Worm (Caenorhabditis elegans) whole organism, L3 larva: ENCODE data around the gene Y39B6A.41.

Experiments used
- ZK546.5 ChIP-seq: sonication (generic microtip); optimal IDR thresholded peaks from 2 replicates; lab custom pipeline; 2017; ENCODE audit warnings: missing biosample characterization, missing genetic modification characterization
- aly-2 ChIP-seq: fragments of 150-350 bp; optimal IDR thresholded peaks from 2 replicates; lab custom pipeline; 2014; ENCODE audit warnings: missing biosample characterization, missing genetic modification characterization
- ceh-16 ChIP-seq: sonication (generic microtip); optimal IDR thresholded peaks from 2 replicates; lab custom pipeline; 2017; ENCODE audit warnings: missing biosample characterization, missing genetic modification characterization
- ceh-28 ChIP-seq: fragments of 150-350 bp; optimal IDR thresholded peaks from 2 replicates; lab custom pipeline; 2014; ENCODE audit warnings: missing biosample characterization, missing genetic modification reagents, missing genetic modification characterization
- ceh-9 ChIP-seq: sonication (generic microtip); optimal IDR thresholded peaks from 2 replicates; lab custom pipeline; 2018; ENCODE audit warnings: missing biosample characterization, missing genetic modification characterization
- daf-12 ChIP-seq: fragments of 150-350 bp; optimal IDR thresholded peaks from 2 replicates; lab custom pipeline; 2014; ENCODE audit warnings: missing biosample characterization, missing genetic modification reagents, missing genetic modification characterization
- egl-27 ChIP-seq: sonication (generic microtip); optimal IDR thresholded peaks from 4 replicates; lab custom pipeline; 2017; ENCODE audit warnings: missing biosample characterization, missing genetic modification reagents, missing genetic modification characterization
- egl-5 ChIP-seq: fragments of 150-350 bp; optimal IDR thresholded peaks from 2 replicates; lab custom pipeline; 2017; ENCODE audit warnings: missing biosample characterization, missing genetic modification reagents, missing genetic modification characterization, inconsistent platforms
- eor-1 ChIP-seq, 2 experiments: fragments of 150-350 bp; optimal IDR thresholded peaks; 2 replicates each; lab custom pipeline; 2014 to 2018; ENCODE audit warnings: missing biosample characterization in 2 of 2, missing genetic modification characterization in 2 of 2
- fkh-10 ChIP-seq: sonication (generic microtip); optimal IDR thresholded peaks from 2 replicates; lab custom pipeline; 2017; ENCODE audit warnings: missing biosample characterization, missing genetic modification reagents, missing genetic modification characterization
- fkh-2 ChIP-seq: fragments of 150-350 bp; optimal IDR thresholded peaks from 2 replicates; lab custom pipeline; 2014; ENCODE audit warnings: missing biosample characterization, missing genetic modification reagents, missing genetic modification characterization
- lin-39 ChIP-seq: fragments of 150-350 bp; optimal IDR thresholded peaks from 2 replicates; lab custom pipeline; 2018; ENCODE audit warnings: missing biosample characterization, missing genetic modification reagents, missing genetic modification characterization
- lsy-12 ChIP-seq: sonication (generic microtip); optimal IDR thresholded peaks from 2 replicates; lab custom pipeline; 2016; ENCODE audit warnings: mild to moderate bottlenecking, missing genetic modification characterization, missing compliant biosample characterization
- mdl-1 ChIP-seq: fragments of 150-350 bp; optimal IDR thresholded peaks from 2 replicates; lab custom pipeline; 2014; ENCODE audit warnings: missing biosample characterization, missing genetic modification characterization
- mml-1 ChIP-seq: fragments of 150-350 bp; sonication (generic microtip); optimal IDR thresholded peaks from 3 replicates; lab custom pipeline; 2014; ENCODE audit warnings: missing biosample characterization, missing genetic modification characterization
- nfya-1 ChIP-seq: sonication (generic microtip); optimal IDR thresholded peaks from 2 replicates; lab custom pipeline; 2017; ENCODE audit warnings: missing genetic modification characterization, mild to moderate bottlenecking, missing compliant biosample characterization, antibody characterized with exemption, moderate library complexity; ENCODE audit not compliant: insufficient read depth
- nhr-12 ChIP-seq: fragments of 150-350 bp; optimal IDR thresholded peaks from 2 replicates; lab custom pipeline; 2014; ENCODE audit warnings: missing biosample characterization, missing genetic modification characterization
- nhr-23 ChIP-seq: fragments of 150-350 bp; optimal IDR thresholded peaks from 2 replicates; lab custom pipeline; 2014; ENCODE audit warnings: missing biosample characterization, missing genetic modification reagents, missing genetic modification characterization
- nhr-25 ChIP-seq: sonication (generic microtip); optimal IDR thresholded peaks from 2 replicates; lab custom pipeline; 2017; ENCODE audit warnings: missing biosample characterization, missing genetic modification characterization
- nhr-28 ChIP-seq: fragments of 150-350 bp; optimal IDR thresholded peaks from 2 replicates; lab custom pipeline; 2014; ENCODE audit warnings: missing biosample characterization, missing genetic modification characterization
- nhr-43 ChIP-seq: sonication (generic microtip); optimal IDR thresholded peaks from 2 replicates; lab custom pipeline; 2016; ENCODE audit warnings: mild to moderate bottlenecking, missing genetic modification characterization, missing compliant biosample characterization; ENCODE audit not compliant: poor library complexity, severe bottlenecking
- nhr-76 ChIP-seq: fragments of 150-350 bp; sonication (generic microtip); optimal IDR thresholded peaks from 5 replicates; lab custom pipeline; 2014; ENCODE audit warnings: missing biosample characterization, missing genetic modification characterization
- nhr-77 ChIP-seq: fragments of 150-350 bp; optimal IDR thresholded peaks from 2 replicates; lab custom pipeline; 2014; ENCODE audit warnings: missing biosample characterization, missing genetic modification characterization
- pqm-1 ChIP-seq: fragments of 150-350 bp; optimal IDR thresholded peaks from 2 replicates; lab custom pipeline; 2017; ENCODE audit warnings: missing biosample characterization, missing genetic modification characterization, inconsistent platforms
- sea-2 ChIP-seq: fragments of 150-350 bp; sonication (generic microtip); optimal IDR thresholded peaks from 4 replicates; lab custom pipeline; 2014; ENCODE audit warnings: missing biosample characterization, missing genetic modification reagents, missing genetic modification characterization
- skn-1 ChIP-seq: fragments of 150-350 bp; optimal IDR thresholded peaks from 2 replicates; lab custom pipeline; 2014; ENCODE audit warnings: missing biosample characterization, missing genetic modification characterization
- snpc-4 ChIP-seq: fragments of 150-350 bp; optimal IDR thresholded peaks from 2 replicates; lab custom pipeline; 2014; ENCODE audit warnings: missing biosample characterization, missing genetic modification characterization
- tbx-2 ChIP-seq: sonication (generic microtip); optimal IDR thresholded peaks from 2 replicates; lab custom pipeline; 2016; ENCODE audit warnings: mild to moderate bottlenecking, missing genetic modification characterization, missing compliant biosample characterization
- unc-39 ChIP-seq: sonication (generic microtip); optimal IDR thresholded peaks from 4 replicates; lab custom pipeline; 2017; ENCODE audit warnings: missing biosample characterization, missing genetic modification characterization
- unc-62 ChIP-seq: fragments of 150-350 bp; sonication (generic microtip); optimal IDR thresholded peaks from 4 replicates; lab custom pipeline; 2014; ENCODE audit warnings: missing biosample characterization, missing genetic modification reagents, missing genetic modification characterization
- zag-1 ChIP-seq: fragments of 150-350 bp; optimal IDR thresholded peaks from 2 replicates; lab custom pipeline; 2014; ENCODE audit warnings: missing biosample characterization, missing genetic modification characterization
- ztf-4 ChIP-seq: fragments of 150-350 bp; optimal IDR thresholded peaks from 2 replicates; lab custom pipeline; 2014; ENCODE audit warnings: missing biosample characterization, missing genetic modification characterization

The Y39B6A.41 gene

DNA sequence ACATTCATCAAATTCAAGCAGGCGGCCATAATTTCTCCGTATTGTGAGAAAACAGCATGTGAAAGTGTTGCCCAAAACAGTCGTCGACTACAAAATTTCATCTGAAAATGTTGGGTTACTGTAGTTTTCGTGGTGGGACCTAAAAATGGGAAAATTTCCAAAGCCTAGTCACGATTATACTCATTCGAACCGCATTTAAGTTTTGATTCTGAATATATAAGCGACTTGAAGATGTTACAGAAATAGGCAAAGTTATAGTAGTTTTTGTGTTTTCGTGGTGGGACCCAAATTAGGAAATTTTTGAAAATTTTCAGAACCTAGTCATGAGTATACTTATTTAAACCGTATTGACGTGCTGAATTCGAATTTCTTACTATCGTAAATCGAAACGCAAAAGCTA is at the start of gene Y39B6A.41:
Gene Y39B6A.41, minus strand, starts transcription at position 101 of the 400 bp plus-strand sequence.
- TF ChIP-seq fkh-10 (GFP tag; lab: Kevin White, UChicago) = no peak
- no peak for TF ChIP-seq lin-39 (tag; lab: Kevin White, UChicago)
- no peak for TF ChIP-seq tbx-2 (tag; lab: Kevin White, UChicago)
- no peak for TF ChIP-seq aly-2 (tag; lab: Kevin White, UChicago)
- no peak for TF ChIP-seq fkh-2 (tag; lab: Kevin White, UChicago)
- no peak for TF ChIP-seq nhr-23 (tag; lab: Kevin White, UChicago)
- no peak for TF ChIP-seq lsy-12
- TF ChIP-seq ztf-4 = no peak
- TF ChIP-seq daf-12 (tag; lab: Kevin White, UChicago) = no peak
- TF ChIP-seq ceh-16 (tag; lab: Kevin White, UChicago) = no peak
- TF ChIP-seq nhr-12 (tag; lab: Kevin White, UChicago) = no peak
- TF ChIP-seq egl-27 (tag; lab: Kevin White, UChicago) = no peak
- no peak for TF ChIP-seq nhr-25 (tag; lab: Kevin White, UChicago)
- no peak for TF ChIP-seq mml-1
- TF ChIP-seq nhr-76 (tag; lab: Kevin White, UChicago) = no peak
- TF ChIP-seq unc-39 (tag; lab: Kevin White, UChicago) = no peak

DNA sequence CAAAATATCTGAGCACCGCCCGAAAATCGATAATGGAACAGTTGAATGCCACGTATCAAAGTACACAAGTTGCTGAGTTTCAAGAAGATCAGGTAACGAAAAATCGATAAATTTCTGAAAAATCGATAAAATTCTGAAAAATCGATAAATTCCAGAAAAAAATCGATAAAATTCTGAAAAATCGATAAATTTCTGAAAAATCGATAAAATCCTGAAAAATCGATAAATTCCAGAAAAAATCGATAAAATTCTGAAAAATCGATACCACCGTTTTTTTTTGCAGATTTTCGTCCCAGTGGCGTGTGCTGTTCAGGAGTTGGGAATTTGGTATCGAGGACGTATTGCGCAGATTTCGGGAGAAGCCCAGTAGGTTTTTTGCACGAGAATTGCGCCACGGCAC is 49.6 kb upstream of the Y39B6A.41 start:
- TF ChIP-seq nhr-28 (tag; lab: Kevin White, UChicago) (no peak), egl-5 (no peak), ceh-28 (peak; percentile 97), unc-62 (GFP tag; lab: Kevin White, UChicago) (no peak), aly-2 (tag; lab: Kevin White, UChicago) (no peak), nhr-77 (no peak)

DNA sequence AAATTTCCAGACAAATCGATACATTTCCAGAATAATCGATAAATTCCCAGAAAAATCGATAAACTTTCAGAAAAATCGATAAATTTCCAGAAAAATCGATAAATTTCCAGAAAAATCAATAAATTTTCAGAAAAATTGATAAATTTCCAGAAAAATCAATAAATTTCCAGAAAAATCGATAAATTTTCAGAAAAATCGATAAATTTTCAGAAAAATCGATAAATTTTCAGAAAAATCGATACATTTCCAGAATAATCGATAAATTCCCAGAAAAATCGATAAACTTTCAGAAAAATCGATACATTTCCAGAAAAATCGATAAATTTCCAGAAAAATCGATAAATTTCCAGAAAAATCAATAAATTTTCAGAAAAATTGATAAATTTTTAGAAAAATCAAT is 49.0 kb upstream of the Y39B6A.41 start:
- peak; percentile 55 for TF ChIP-seq ceh-28

DNA sequence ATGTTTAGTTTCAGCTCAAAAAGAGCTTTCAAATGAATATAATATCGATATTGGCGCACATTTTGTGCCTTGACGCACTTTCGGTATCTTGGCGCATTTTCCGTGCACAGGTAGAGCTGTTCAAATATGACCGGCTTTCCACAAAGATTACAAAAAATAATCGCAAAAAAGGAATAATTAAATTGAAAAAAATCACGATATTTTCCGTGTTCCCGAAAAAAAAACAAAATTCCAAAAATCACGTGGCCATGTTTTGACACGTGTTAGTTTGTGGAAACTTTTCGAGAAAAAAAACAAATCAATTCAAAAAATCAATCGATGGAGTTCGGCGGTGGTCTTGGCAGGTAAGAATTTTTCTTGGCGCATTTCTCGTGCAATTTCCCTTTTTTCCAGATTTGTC is 48.4 kb upstream of the Y39B6A.41 start, which contains the start of gene Y39B6A.25:
Gene Y39B6A.25, plus strand, starts transcription at position 301 of the 400 bp plus-strand sequence.
- TF ChIP-seq snpc-4 (tag; lab: Kevin White, UChicago) = no peak
- TF ChIP-seq ceh-9 (tag; lab: Kevin White, UChicago) = no peak
- TF ChIP-seq nhr-28 (tag; lab: Kevin White, UChicago) = no peak
- TF ChIP-seq egl-5 = no peak
- no peak for TF ChIP-seq aly-2 (tag; lab: Kevin White, UChicago)
- no peak for TF ChIP-seq ZK546.5 (tag; lab: Kevin White, UChicago)
- TF ChIP-seq nfya-1 (tag; lab: Kevin White, UChicago) = no peak
- TF ChIP-seq skn-1 (tag; lab: Kevin White, UChicago) = no peak
- no peak for TF ChIP-seq fkh-2 (tag; lab: Kevin White, UChicago)
- no peak for TF ChIP-seq mdl-1 (tag; lab: Kevin White, UChicago)
- TF ChIP-seq, all 47 proteins: peak for 0

DNA sequence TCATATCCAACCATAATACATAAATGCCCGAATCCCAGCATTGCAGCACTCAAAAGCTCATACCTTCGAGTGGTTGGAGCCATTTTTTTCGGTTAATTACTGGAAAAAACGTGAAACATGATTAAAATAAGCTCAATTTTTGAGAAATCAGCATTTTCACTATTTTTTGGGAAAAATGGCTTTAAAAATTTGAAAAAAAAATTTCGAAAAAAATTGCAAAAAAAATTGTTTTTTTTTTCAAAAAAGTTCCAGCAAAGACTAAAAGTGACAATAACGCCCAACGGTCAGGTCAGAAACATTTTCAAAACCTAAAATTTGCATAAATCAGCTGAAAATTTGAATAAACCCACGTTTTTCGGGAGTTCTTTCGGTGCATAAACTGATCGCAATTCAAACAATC is 46.9 kb upstream of the Y39B6A.41 start, which contains the start of gene Y39B6A.29:
Gene Y39B6A.29, minus strand, starts transcription at position 101 of the 400 bp plus-strand sequence.
- TF ChIP-seq zag-1 (tag; lab: Kevin White, UChicago) (no peak), pqm-1 (tag; lab: Kevin White, UChicago) (no peak)

DNA sequence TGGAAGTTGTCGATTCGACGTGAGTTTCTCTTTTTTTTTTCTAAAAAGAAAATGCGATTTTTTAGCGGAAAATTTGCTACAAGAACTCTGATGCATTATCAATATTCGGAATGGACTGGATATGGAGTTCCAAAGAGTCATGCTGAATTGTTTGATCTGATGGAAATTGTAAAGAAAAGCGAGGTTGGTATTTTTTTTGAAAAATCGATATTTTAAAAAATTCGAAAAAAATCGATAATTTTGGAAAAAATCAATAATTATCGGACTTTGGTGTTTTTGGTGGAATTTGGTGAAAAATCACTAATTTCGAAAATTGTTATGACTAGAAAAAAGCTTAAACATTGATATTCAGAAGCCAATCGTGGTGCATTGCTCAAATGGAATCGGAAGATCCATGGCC is 41.5 kb upstream of the Y39B6A.41 start:
- no peak for TF ChIP-seq nhr-43 (tag; lab: Kevin White, UChicago)
- TF ChIP-seq eor-1 (tag; optimal IDR thresholded peaks at IDR 0.05; lab: Kevin White, UChicago) = no peak
- peak; percentile 85 for TF ChIP-seq ceh-28
- TF ChIP-seq nhr-12 (tag; lab: Kevin White, UChicago) = no peak
- TF ChIP-seq sea-2 = no peak
